Fruit fly (Drosophila melanogaster): ENCODE measurements around the gene CG14285.
A peak's percentile ranks its signal among the peaks of the same experiment; 100 is the strongest.

Gene CG14285

dm6 chr3R:18997388-18998287, 27.3 kb upstream of the CG14285 start (continued):
- TF ChIP-seq wor (GFP tag; IDR thresholded peaks at IDR 0.05) = peak; percentile 20; the same call in 1 of the 2 replicates
- TF ChIP-seq PHDP (tag; optimal IDR thresholded peaks at IDR 0.05) = peak; percentile 91
- no peak for TF ChIP-seq gfzf (GFP tag; optimal IDR thresholded peaks at IDR 0.05)
- no peak for TF ChIP-seq CG7928 (GFP tag; optimal IDR thresholded peaks at IDR 0.05)
- peak; percentile 82 for TF ChIP-seq CG12219 (GFP tag; optimal IDR thresholded peaks at IDR 0.05)
- TF ChIP-seq Sin3A (optimal IDR thresholded peaks at IDR 0.05) = no peak
- TF ChIP-seq eve (GFP tag; optimal IDR thresholded peaks at IDR 0.05) = peak in 1 of 2 experiments; percentile 78
- peak; percentile 39 for TF ChIP-seq MESR4 (GFP tag; optimal IDR thresholded peaks at IDR 0.05)
- TF ChIP-seq CG31441 (GFP tag; IDR thresholded peaks at IDR 0.05) = peak; percentile 74
- peak; percentile 95 for TF ChIP-seq CG2875 (GFP tag; optimal IDR thresholded peaks at IDR 0.05)
- peak; percentile 19 for TF ChIP-seq Usf (GFP tag; optimal IDR thresholded peaks at IDR 0.05)
- peak; percentile 62 for TF ChIP-seq dmrt99B (tag; optimal IDR thresholded peaks at IDR 0.05)
- TF ChIP-seq trh (GFP tag; optimal IDR thresholded peaks at IDR 0.05) = no peak
- peak; percentile 6 for TF ChIP-seq CG33213 (GFP tag; optimal IDR thresholded peaks at IDR 0.05)
- TF ChIP-seq CG8290 (GFP tag; optimal IDR thresholded peaks at IDR 0.05) = no peak
- TF ChIP-seq CG8290 (tag; optimal IDR thresholded peaks at IDR 0.05) = peak; percentile 64 to 97
- no peak for TF ChIP-seq B-H1 (GFP tag; IDR thresholded peaks at IDR 0.05)
- TF ChIP-seq CG8359 (GFP tag; optimal IDR thresholded peaks at IDR 0.05; ENCODE audit: borderline replicate concordance) = peak; percentile 5
- no peak for TF ChIP-seq CG14667 (GFP tag; IDR thresholded peaks at IDR 0.05)
- peak; percentile 89 for TF ChIP-seq Xrp1 (GFP tag; IDR thresholded peaks at IDR 0.05)
- TF ChIP-seq az2 (GFP tag; optimal IDR thresholded peaks at IDR 0.05) = peak; percentile 50
- no peak for TF ChIP-seq CG8478 (optimal IDR thresholded peaks at IDR 0.05)
- TF ChIP-seq CG10565 (GFP tag; optimal IDR thresholded peaks at IDR 0.05) = no peak
- peak; percentile 55 for TF ChIP-seq NfI (GFP tag; optimal IDR thresholded peaks at IDR 0.05)
- peak; percentile 8 for TF ChIP-seq tx (GFP tag; optimal IDR thresholded peaks at IDR 0.05)
- TF ChIP-seq unpg (GFP tag; optimal IDR thresholded peaks at IDR 0.05) = peak; percentile 78
- TF ChIP-seq emc (GFP tag; optimal IDR thresholded peaks at IDR 0.05) = no peak
- peak; percentile 90 for TF ChIP-seq dmrt11E (tag; optimal IDR thresholded peaks at IDR 0.05)
- TF ChIP-seq CG10321 (GFP tag; IDR thresholded peaks at IDR 0.05) = peak; percentile 45; the same call in 1 of the 2 replicates
- peak; percentile 55; the same call in 1 of the 2 replicates for TF ChIP-seq CG10366 (GFP tag; IDR thresholded peaks at IDR 0.05)
- peak; percentile 91 for TF ChIP-seq CG10209 (GFP tag; optimal IDR thresholded peaks at IDR 0.05)
- no peak for TF ChIP-seq pb (GFP tag; optimal IDR thresholded peaks at IDR 0.05)
- peak; percentile 17 for TF ChIP-seq CG6683 (GFP tag; optimal IDR thresholded peaks at IDR 0.05)
- TF ChIP-seq exex (tag; optimal IDR thresholded peaks at IDR 0.05) = peak; percentile 5
- peak; percentile 92 for TF ChIP-seq YL-1 (GFP tag; optimal IDR thresholded peaks at IDR 0.05)
- peak; percentile 64 for TF ChIP-seq jing (GFP tag; optimal IDR thresholded peaks at IDR 0.05)
- peak; percentile 29; the same call in 1 of the 2 replicates for TF ChIP-seq CG6689 (GFP tag; IDR thresholded peaks at IDR 0.05)
- TF ChIP-seq lilli (GFP tag; optimal IDR thresholded peaks at IDR 0.05) = peak; percentile 1
- no peak for TF ChIP-seq tna (GFP tag; IDR thresholded peaks at IDR 0.05; ENCODE audit: partially characterized antibody)
- TF ChIP-seq sd (tag; optimal IDR thresholded peaks at IDR 0.05) = peak; percentile 13
- peak; percentile 73 for TF ChIP-seq Hey (tag; optimal IDR thresholded peaks at IDR 0.05)
- peak; percentile 90 for TF ChIP-seq CrebB (tag; optimal IDR thresholded peaks at IDR 0.05)
- TF ChIP-seq Rx (GFP tag; IDR thresholded peaks at IDR 0.05) = 0 out of 2 replicates have a peak, but pooled peaks have one; percentile 27
- TF ChIP-seq CG7786 (GFP tag; optimal IDR thresholded peaks at IDR 0.05) = peak; percentile 37
- TF ChIP-seq Hand (GFP tag; optimal IDR thresholded peaks at IDR 0.05) = no peak
- peak; percentile 53 for TF ChIP-seq CG15011 (GFP tag; optimal IDR thresholded peaks at IDR 0.05)
- no peak for TF ChIP-seq dati (GFP tag; IDR thresholded peaks at IDR 0.05)
- TF ChIP-seq CG11695 (GFP tag; IDR thresholded peaks at IDR 0.05) = no peak
- peak in 1 of 3 experiments; percentile 88 for TF ChIP-seq lola (GFP tag; optimal IDR thresholded peaks at IDR 0.05)

All from whole organism, embryonic.